Fruit fly (Drosophila melanogaster) whole organism, prepupa: ENCODE measurements around the gene ppk26.

Experiments
- CG1621 ChIP-seq: fragments of 200-800 bp; sonication (Bioruptor generic); optimal IDR thresholded peaks from 3 replicates; lab custom pipeline; 2018; ENCODE audit warnings: missing biosample characterization, mild to moderate bottlenecking, missing genetic modification characterization
- CG3032 ChIP-seq: fragments of 200-800 bp; optimal IDR thresholded peaks from 2 replicates; lab custom pipeline; 2019; ENCODE audit warnings: missing biosample characterization, mild to moderate bottlenecking, missing genetic modification characterization, moderate library complexity
- CG32006 ChIP-seq: fragments of 200-800 bp; sonication (Bioruptor generic); optimal IDR thresholded peaks from 3 replicates; lab custom pipeline; 2017; ENCODE audit warnings: missing biosample characterization, mild to moderate bottlenecking, missing genetic modification characterization
- CG34406 ChIP-seq: fragments of 200-800 bp; sonication (Bioruptor generic); optimal IDR thresholded peaks from 3 replicates; lab custom pipeline; 2016; ENCODE audit warnings: missing biosample characterization, missing genetic modification characterization
- CG4318 ChIP-seq: fragments of 200-800 bp; sonication (Bioruptor generic); optimal IDR thresholded peaks from 3 replicates; lab custom pipeline; 2017; ENCODE audit warnings: missing biosample characterization, mild to moderate bottlenecking, missing genetic modification characterization
- CG6808 ChIP-seq: fragments of 200-800 bp; sonication (Bioruptor generic); optimal IDR thresholded peaks from 3 replicates; lab custom pipeline; 2017; ENCODE audit warnings: missing biosample characterization, missing genetic modification characterization, mild to moderate bottlenecking, moderate library complexity, missing genetic modification reagents
- CG7368 ChIP-seq: fragments of 200-800 bp; sonication (Bioruptor generic); optimal IDR thresholded peaks from 3 replicates; lab custom pipeline; 2016; ENCODE audit warnings: missing biosample characterization, missing genetic modification characterization
- Eip75B ChIP-seq: fragments of 200-800 bp; sonication (Bioruptor generic); optimal IDR thresholded peaks from 3 replicates; lab custom pipeline; 2016; ENCODE audit warnings: missing biosample characterization, missing genetic modification characterization
- esn ChIP-seq: fragments of 200-800 bp; sonication (Bioruptor generic); optimal IDR thresholded peaks from 2 replicates; lab custom pipeline; 2016; ENCODE audit warnings: missing biosample characterization, mild to moderate bottlenecking, missing genetic modification characterization, moderate library complexity
- fd85E ChIP-seq: fragments of 200-800 bp; sonication (Bioruptor generic); optimal IDR thresholded peaks from 3 replicates; lab custom pipeline; 2016; ENCODE audit warnings: missing biosample characterization, missing genetic modification characterization
- ss ChIP-seq, 2 experiments: fragments of 200-800 bp; sonication (Bioruptor generic); optimal IDR thresholded peaks; 2 replicates in 1 of 2; 3 replicates in 1 of 2; lab custom pipeline; 2017 to 2018; ENCODE audit warnings: mild to moderate bottlenecking in 2 of 2, missing biosample characterization in 2 of 2, missing genetic modification characterization in 2 of 2, moderate library complexity in 1 of 2

- no peak for TF ChIP-seq CG34406
- TF ChIP-seq esn (GFP tag; lab: Kevin White, UChicago) = no peak
- TF ChIP-seq CG1621 (tag; lab: Kevin White, UChicago) = no peak
- TF ChIP-seq ss (GFP tag; optimal IDR thresholded peaks at IDR 0.05; lab: Kevin White, UChicago) = no peak
- TF ChIP-seq CG6808 (GFP tag; lab: Kevin White, UChicago) = no peak
- no peak for TF ChIP-seq CG7368 (GFP tag; lab: Kevin White, UChicago)
- no peak for TF ChIP-seq CG32006 (GFP tag; lab: Kevin White, UChicago)
- TF ChIP-seq CG3032 (tag; lab: Kevin White, UChicago) = no peak
- TF ChIP-seq fd85E (GFP tag; lab: Kevin White, UChicago) = no peak
- TF ChIP-seq CG4318 (GFP tag; lab: Kevin White, UChicago) = no peak
- no peak for TF ChIP-seq Eip75B
These were observed 6.9 kb upstream of the ppk26 start for dm6 chr3L:7449097-7449496.
